Fruit fly (Drosophila melanogaster): ENCODE data around the gene Neto.

dm6 chrX:13412941-13413613 is 32.6 kb upstream of the Neto start, which contains the start of the genes CG1998 and Set2:
- TF ChIP-seq CG7368 (GFP tag; optimal IDR thresholded peaks at IDR 0.05), result no peak
- TF ChIP-seq CG34406 (GFP tag; optimal IDR thresholded peaks at IDR 0.05), result no peak
- no peak for TF ChIP-seq vri (GFP tag; optimal IDR thresholded peaks at IDR 0.05)
- no peak for TF ChIP-seq Ets96B (tag; optimal IDR thresholded peaks at IDR 0.05)
- no peak for TF ChIP-seq Eip93F (GFP tag; optimal IDR thresholded peaks at IDR 0.05)
- no peak for TF ChIP-seq CG6163 (GFP tag; IDR thresholded peaks at IDR 0.05)
- no peak for TF ChIP-seq CG16779 (tag; optimal IDR thresholded peaks at IDR 0.05)
- TF ChIP-seq fkh (GFP tag; optimal IDR thresholded peaks at IDR 0.05), result no peak
- no peak for TF ChIP-seq Ets21C (GFP tag; optimal IDR thresholded peaks at IDR 0.05)
- TF ChIP-seq CG6792 (GFP tag; optimal IDR thresholded peaks at IDR 0.05), result no peak
- TF ChIP-seq CG9139 (GFP tag; optimal IDR thresholded peaks at IDR 0.05), result no peak
